Worm (Caenorhabditis elegans) whole organism, L1 larva: ENCODE measurements around the gene pho-5.

Experiments
- C04F5.9 ChIP-seq: sonication (generic microtip); optimal IDR thresholded peaks from 2 replicates; lab custom pipeline; 2016; ENCODE audit warnings: missing genetic modification characterization, missing compliant biosample characterization
- C16A3.4 ChIP-seq: fragments of 150-350 bp; optimal IDR thresholded peaks from 2 replicates; lab custom pipeline; 2014; ENCODE audit warnings: missing biosample characterization, missing genetic modification characterization
- F16B12.6 ChIP-seq: fragments of 150-350 bp; optimal IDR thresholded peaks from 2 replicates; lab custom pipeline; 2014; ENCODE audit warnings: missing biosample characterization, missing genetic modification characterization
- Y116A8C.19 ChIP-seq: sonication (generic microtip); optimal IDR thresholded peaks from 2 replicates; lab custom pipeline; 2016; ENCODE audit warnings: missing compliant biosample characterization, missing genetic modification characterization, borderline replicate concordance
- alr-1 ChIP-seq: fragments of 200-800 bp; sonication (Bioruptor generic); optimal IDR thresholded peaks from 2 replicates; lab custom pipeline; 2018; ENCODE audit warnings: borderline replicate concordance, mild to moderate bottlenecking, missing genetic modification characterization, missing compliant biosample characterization
- aly-2 ChIP-seq: fragments of 150-350 bp; optimal IDR thresholded peaks from 2 replicates; lab custom pipeline; 2014; ENCODE audit warnings: missing biosample characterization, missing genetic modification characterization
- ama-1 ChIP-seq: fragments of 150-350 bp; optimal IDR thresholded peaks from 2 replicates; lab custom pipeline; 2014
- blmp-1 ChIP-seq: fragments of 150-350 bp; optimal IDR thresholded peaks from 2 replicates; lab custom pipeline; 2014; ENCODE audit warnings: missing biosample characterization, missing genetic modification characterization
- ceh-82 ChIP-seq, 3 experiments: fragments of 150-350 bp in 1 of 3; sonication (generic microtip) in 2 of 3; optimal IDR thresholded peaks; 2 replicates each; lab custom pipeline; 2014 to 2017; ENCODE audit warnings: missing biosample characterization in 3 of 3, missing genetic modification characterization in 3 of 3
- dpl-1 ChIP-seq, 3 experiments: fragments of 150-350 bp in 2 of 3; sonication (generic microtip) in 1 of 3; optimal IDR thresholded peaks; 2 replicates each; lab custom pipeline; 2014 to 2017; ENCODE audit warnings: missing biosample characterization in 3 of 3, missing genetic modification characterization in 3 of 3, missing genetic modification reagents in 3 of 3
- efl-1 ChIP-seq, 4 experiments: fragments of 150-350 bp; optimal IDR thresholded peaks in 3 of 4; peaks in 1 of 4; 1 replicate in 1 of 4; 2 replicates in 3 of 4; lab custom pipeline; 2014; ENCODE audit warnings: missing biosample characterization in 2 of 4, missing genetic modification characterization in 2 of 4, missing genetic modification reagents in 2 of 4
- egl-13 ChIP-seq: sonication (generic microtip); optimal IDR thresholded peaks from 2 replicates; lab custom pipeline; 2016; ENCODE audit warnings: missing genotype, missing genetic modification reagents, missing genetic modification characterization, missing compliant biosample characterization
- egl-27 ChIP-seq, 2 experiments: fragments of 150-350 bp in 1 of 2; sonication (generic microtip); optimal IDR thresholded peaks; 3 replicates each; lab custom pipeline; 2017 to 2018; ENCODE audit warnings: missing biosample characterization in 2 of 2, missing genetic modification characterization in 2 of 2, missing genetic modification reagents in 2 of 2
- elt-3 ChIP-seq, 6 experiments: fragments of 150-350 bp in 1 of 6; sonication (generic microtip); optimal IDR thresholded peaks; 2 replicates each; lab custom pipeline; 2017 to 2018; ENCODE audit warnings: missing biosample characterization in 6 of 6, missing genetic modification characterization in 6 of 6, inconsistent platforms in 1 of 6
- grh-1 ChIP-seq: fragments of 200-800 bp; sonication (Bioruptor generic); IDR thresholded peaks from 2 replicates; pipeline ENCODE4 v1.3.6; 2022; ENCODE audit warnings: missing genetic modification reagents, missing genetic modification characterization, missing compliant biosample characterization
- hlh-17 ChIP-seq: fragments of 200-800 bp; sonication (Bioruptor generic); optimal IDR thresholded peaks from 2 replicates; lab custom pipeline; 2018; ENCODE audit warnings: missing genetic modification characterization, mild to moderate bottlenecking, missing compliant biosample characterization, moderate library complexity, borderline replicate concordance
- irx-1 ChIP-seq: sonication (generic microtip); optimal IDR thresholded peaks from 2 replicates; lab custom pipeline; 2016; ENCODE audit warnings: missing genetic modification characterization, missing compliant biosample characterization
- lin-13 ChIP-seq: fragments of 150-350 bp; optimal IDR thresholded peaks from 2 replicates; lab custom pipeline; 2014; ENCODE audit warnings: missing biosample characterization, missing genetic modification reagents, missing genetic modification characterization
- lin-14 ChIP-seq: fragments of 200-800 bp; sonication (Bioruptor generic); optimal IDR thresholded peaks from 2 replicates; lab custom pipeline; 2018; ENCODE audit warnings: mild to moderate bottlenecking, missing genetic modification characterization, moderate library complexity, missing compliant biosample characterization
- lin-35 ChIP-seq, 2 experiments: fragments of 150-350 bp; optimal IDR thresholded peaks; 2 replicates each; lab custom pipeline; 2014; ENCODE audit warnings: missing biosample characterization in 2 of 2, missing genetic modification characterization in 2 of 2, missing genetic modification reagents in 2 of 2
- lsy-2 ChIP-seq, 2 experiments: fragments of 150-350 bp; optimal IDR thresholded peaks; 2 replicates each; lab custom pipeline; 2014; ENCODE audit warnings: missing biosample characterization in 2 of 2, missing genetic modification characterization in 2 of 2
- mab-9 ChIP-seq: fragments of 200-800 bp; sonication (Bioruptor generic); IDR thresholded peaks from 2 replicates; pipeline ENCODE4 v1.3.6; 2022; ENCODE audit warnings: missing genetic modification reagents, missing genetic modification characterization, missing compliant biosample characterization
- mdl-1 ChIP-seq, 2 experiments: fragments of 150-350 bp; optimal IDR thresholded peaks; 2 replicates each; lab custom pipeline; 2014 to 2017; ENCODE audit warnings: missing biosample characterization in 2 of 2, missing genetic modification characterization in 2 of 2, inconsistent platforms in 1 of 2
- mef-2 ChIP-seq: fragments of 150-350 bp; optimal IDR thresholded peaks from 2 replicates; lab custom pipeline; 2014; ENCODE audit warnings: missing biosample characterization, missing genetic modification characterization
- mep-1 ChIP-seq: fragments of 150-350 bp; optimal IDR thresholded peaks from 2 replicates; lab custom pipeline; 2014; ENCODE audit warnings: missing biosample characterization, missing genetic modification characterization
- nhr-19 ChIP-seq: fragments of 200-800 bp; sonication (Bioruptor generic); conservative IDR thresholded peaks from 2 replicates; pipeline ENCODE4 v1.3.6; 2022; ENCODE audit warnings: missing genetic modification characterization, missing compliant biosample characterization
- nhr-20 ChIP-seq: sonication (generic microtip); optimal IDR thresholded peaks from 2 replicates; lab custom pipeline; 2016; ENCODE audit warnings: mild to moderate bottlenecking, missing genetic modification characterization, missing compliant biosample characterization
- nhr-47 ChIP-seq: sonication (generic microtip); optimal IDR thresholded peaks from 2 replicates; lab custom pipeline; 2016; ENCODE audit warnings: mild to moderate bottlenecking, missing genetic modification characterization, moderate library complexity, missing compliant biosample characterization
- nhr-71 ChIP-seq: sonication (generic microtip); optimal IDR thresholded peaks from 2 replicates; lab custom pipeline; 2016; ENCODE audit warnings: mild to moderate bottlenecking, missing genetic modification characterization, moderate library complexity, missing compliant biosample characterization
- nhr-85 ChIP-seq: sonication (generic microtip); peaks from one replicate; lab custom pipeline; 2016; ENCODE audit warnings: missing genetic modification characterization, inconsistent platforms, missing compliant biosample characterization
- nhr-90 ChIP-seq: sonication (generic microtip); optimal IDR thresholded peaks from 2 replicates; lab custom pipeline; 2016; ENCODE audit warnings: mild to moderate bottlenecking, missing genetic modification characterization, missing compliant biosample characterization; ENCODE audit not compliant: poor library complexity
- pag-3 ChIP-seq: sonication (generic microtip); optimal IDR thresholded peaks from 2 replicates; lab custom pipeline; 2017; ENCODE audit warnings: missing genetic modification characterization, mild to moderate bottlenecking, missing compliant biosample characterization, antibody characterized with exemption, borderline replicate concordance; ENCODE audit not compliant: insufficient read depth
- pax-3 ChIP-seq: fragments of 200-800 bp; sonication (Bioruptor generic); optimal IDR thresholded peaks from 2 replicates; lab custom pipeline; 2018; ENCODE audit warnings: mild to moderate bottlenecking, missing genetic modification characterization, moderate library complexity, missing compliant biosample characterization
- pqm-1 ChIP-seq: sonication (generic microtip); optimal IDR thresholded peaks from 3 replicates; lab custom pipeline; 2017; ENCODE audit warnings: missing biosample characterization, missing genetic modification characterization
- rnt-1 ChIP-seq: sonication (generic microtip); optimal IDR thresholded peaks from 2 replicates; lab custom pipeline; 2016; ENCODE audit warnings: mild to moderate bottlenecking, missing genetic modification characterization, moderate library complexity, missing compliant biosample characterization
- snpc-4 ChIP-seq: fragments of 150-350 bp; optimal IDR thresholded peaks from 2 replicates; lab custom pipeline; 2014; ENCODE audit warnings: missing biosample characterization, missing genetic modification characterization
- snu-23 ChIP-seq: sonication (generic microtip); optimal IDR thresholded peaks from 2 replicates; lab custom pipeline; 2016; ENCODE audit warnings: missing genetic modification characterization, missing compliant biosample characterization
- sox-4 ChIP-seq: sonication (generic microtip); optimal IDR thresholded peaks from 2 replicates; lab custom pipeline; 2016; ENCODE audit warnings: missing genetic modification characterization, missing compliant biosample characterization
- sup-37 ChIP-seq: fragments of 200-800 bp; sonication (Bioruptor generic); optimal IDR thresholded peaks from 2 replicates; lab custom pipeline; 2018; ENCODE audit warnings: mild to moderate bottlenecking, missing genetic modification characterization, missing compliant biosample characterization
- swsn-7 ChIP-seq: sonication (generic microtip); optimal IDR thresholded peaks from 2 replicates; lab custom pipeline; 2016; ENCODE audit warnings: missing genetic modification characterization, missing compliant biosample characterization
- tbx-2 ChIP-seq: sonication (generic microtip); optimal IDR thresholded peaks from 2 replicates; lab custom pipeline; 2016; ENCODE audit warnings: missing genetic modification characterization, missing compliant biosample characterization
- unc-130 ChIP-seq: fragments of 150-350 bp; optimal IDR thresholded peaks from 2 replicates; lab custom pipeline; 2017; ENCODE audit warnings: missing biosample characterization, missing genetic modification characterization, inconsistent platforms
- unc-62 ChIP-seq: fragments of 150-350 bp; optimal IDR thresholded peaks from 2 replicates; lab custom pipeline; 2014; ENCODE audit warnings: missing biosample characterization, missing genetic modification reagents, missing genetic modification characterization
- unc-98 ChIP-seq: fragments of 200-800 bp; sonication (Bioruptor generic); IDR thresholded peaks from 2 replicates; pipeline ENCODE4 v1.3.6; 2022; ENCODE audit warnings: missing genetic modification characterization, missing compliant biosample characterization
- vab-15 ChIP-seq: sonication (generic microtip); optimal IDR thresholded peaks from 2 replicates; lab custom pipeline; 2017; ENCODE audit warnings: missing genotype, mild to moderate bottlenecking, missing genetic modification characterization, missing compliant biosample characterization
- xbp-1 ChIP-seq: sonication (generic microtip); optimal IDR thresholded peaks from 2 replicates; lab custom pipeline; 2016; ENCODE audit warnings: missing genetic modification characterization, missing compliant biosample characterization
- zag-1 ChIP-seq: fragments of 150-350 bp; optimal IDR thresholded peaks from 2 replicates; lab custom pipeline; 2014; ENCODE audit warnings: missing biosample characterization, missing genetic modification characterization
- ztf-4 ChIP-seq: fragments of 150-350 bp; optimal IDR thresholded peaks from 2 replicates; lab custom pipeline; 2014; ENCODE audit warnings: missing biosample characterization, missing genetic modification characterization

The pho-5 gene

DNA sequence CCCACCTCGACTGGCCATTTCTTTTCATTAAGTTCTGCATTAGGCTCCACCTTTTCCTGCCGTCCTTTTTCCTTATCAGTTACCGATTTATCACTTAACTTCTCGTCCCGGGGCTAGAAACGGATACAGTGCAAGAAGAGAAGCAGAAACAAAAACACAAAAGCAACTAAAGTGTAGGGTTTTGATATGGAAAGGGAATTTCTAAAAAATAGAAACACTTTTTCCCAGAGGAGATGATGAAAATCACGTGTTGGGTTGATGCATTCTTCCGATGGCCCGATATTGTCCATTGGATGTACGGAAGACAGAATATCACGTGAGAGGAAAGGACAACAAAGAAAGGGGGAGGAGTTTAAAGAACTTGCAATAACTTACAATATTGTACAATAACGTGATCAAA, 12.9 kb downstream of the pho-5 start:
- TF ChIP-seq ceh-82 (tag; optimal IDR thresholded peaks at IDR 0.05; lab: Kevin White, UChicago) (peak in 1 of 3 experiments; percentile 8), irx-1 (tag; lab: Kevin White, UChicago) (peak; percentile 21), snu-23 (peak; percentile 77), mef-2 (tag; lab: Kevin White, UChicago) (no peak), zag-1 (no peak), lin-14 (GFP tag; lab: Kevin White, UChicago) (peak; percentile 87), unc-130 (tag; lab: Kevin White, UChicago) (peak; percentile 77), C16A3.4 (tag; lab: Kevin White, UChicago) (peak; percentile 21), Y116A8C.19 (tag; lab: Kevin White, UChicago) (no peak), nhr-47 (tag; lab: Kevin White, UChicago) (peak; percentile 56), F16B12.6 (tag; lab: Kevin White, UChicago) (no peak), sox-4 (tag; lab: Kevin White, UChicago) (no peak), egl-13 (tag; lab: Kevin White, UChicago) (no peak), hlh-17 (GFP tag; lab: Kevin White, UChicago) (no peak), pqm-1 (tag; lab: Kevin White, UChicago) (no peak), pax-3 (tag; lab: Kevin White, UChicago) (no peak), ama-1 (lab: Kevin White, UChicago) (no peak), sup-37 (GFP tag; lab: Kevin White, UChicago) (no peak), unc-62 (no peak), mep-1 (peak; percentile 82), rnt-1 (tag; lab: Kevin White, UChicago) (peak; percentile 27), snpc-4 (tag; lab: Kevin White, UChicago) (no peak), mdl-1 (tag; optimal IDR thresholded peaks at IDR 0.05; lab: Kevin White, UChicago) (peak in 1 of 2 experiments; percentile 84), aly-2 (tag; lab: Kevin White, UChicago) (no peak), tbx-2 (tag; lab: Kevin White, UChicago) (peak; percentile 69), nhr-85 (peak; percentile 96), dpl-1 (GFP tag; optimal IDR thresholded peaks at IDR 0.05; lab: Kevin White, UChicago) (peak in 2 of 3 experiments; percentile 53 to 64), nhr-71 (tag; lab: Kevin White, UChicago) (peak; percentile 90), unc-98 (GFP tag; lab: Robert Waterston, UW) (no peak), C04F5.9 (tag; lab: Kevin White, UChicago) (no peak), egl-27 (tag; optimal IDR thresholded peaks at IDR 0.05; lab: Kevin White, UChicago) (no peak), ztf-4 (peak; percentile 2), pag-3 (tag; lab: Kevin White, UChicago) (no peak), mab-9 (no peak), nhr-20 (tag; lab: Kevin White, UChicago) (peak; percentile 97), nhr-19 (GFP tag; lab: Robert Waterston, UW) (peak; percentile 79), nhr-90 (peak; percentile 82), alr-1 (no peak), lin-35 (GFP tag; optimal IDR thresholded peaks at IDR 0.05; lab: Kevin White, UChicago) (peak in 1 of 2 experiments; percentile 79), grh-1 (peak; percentile 53), lin-13 (GFP tag; lab: Kevin White, UChicago) (peak; percentile 46), vab-15 (no peak), efl-1 (optimal IDR thresholded peaks at IDR 0.05; lab: Kevin White, UChicago) (peak; percentile 2 to 53), efl-1 (GFP tag; optimal IDR thresholded peaks at IDR 0.05 in 1 of 2; lab: Kevin White, UChicago) (peak; percentile 24 to 95), lsy-2 (tag; optimal IDR thresholded peaks at IDR 0.05; lab: Kevin White, UChicago) (peak; percentile 65 to 68), swsn-7 (tag; lab: Kevin White, UChicago) (peak; percentile 37), xbp-1 (peak; percentile 40), elt-3 (tag; optimal IDR thresholded peaks at IDR 0.05; lab: Kevin White, UChicago) (peak in 5 of 6 experiments; percentile 27 to 94 (median 77)), blmp-1 (tag; lab: Kevin White, UChicago) (peak; percentile 96)
